Worm (Caenorhabditis elegans) whole organism, L1 larva: ENCODE data around the gene Y116A8C.463.

Source experiments
- aha-1 ChIP-seq: fragments of 150-350 bp; optimal IDR thresholded peaks from 2 replicates; lab custom pipeline; 2014; ENCODE audit warnings: missing biosample characterization, missing genetic modification characterization
- aly-2 ChIP-seq: fragments of 150-350 bp; optimal IDR thresholded peaks from 2 replicates; lab custom pipeline; 2014; ENCODE audit warnings: missing biosample characterization, missing genetic modification characterization
- ama-1 ChIP-seq: fragments of 150-350 bp; optimal IDR thresholded peaks from 2 replicates; lab custom pipeline; 2014
- nhr-28 ChIP-seq: fragments of 150-350 bp; optimal IDR thresholded peaks from 2 replicates; lab custom pipeline; 2014; ENCODE audit warnings: missing biosample characterization, missing genetic modification characterization
- snpc-4 ChIP-seq: fragments of 150-350 bp; optimal IDR thresholded peaks from 2 replicates; lab custom pipeline; 2014; ENCODE audit warnings: missing biosample characterization, missing genetic modification characterization
- unc-62 ChIP-seq: fragments of 150-350 bp; optimal IDR thresholded peaks from 2 replicates; lab custom pipeline; 2014; ENCODE audit warnings: missing biosample characterization, missing genetic modification reagents, missing genetic modification characterization
- zag-1 ChIP-seq: fragments of 150-350 bp; optimal IDR thresholded peaks from 2 replicates; lab custom pipeline; 2014; ENCODE audit warnings: missing biosample characterization, missing genetic modification characterization

- TF ChIP-seq aha-1 (no peak), nhr-28 (no peak), snpc-4 (tag; lab: Kevin White, UChicago) (no peak), unc-62 (GFP tag; lab: Kevin White, UChicago) (no peak), aly-2 (tag; lab: Kevin White, UChicago) (no peak), zag-1 (no peak), ama-1 (lab: Kevin White, UChicago) (no peak)
These were observed 4.6 kb downstream of the Y116A8C.463 start, which contains the start of gene nep-24 for ce11 chrIV:16924092-16924491.
